Worm (Caenorhabditis elegans): Measurements from ENCODE around the gene C05E4.12.

C05E4.12 gene

ce11 chrV:774875-775359, 13.1 kb upstream of the C05E4.12 start, which contains the start of gene srbc-58:
Gene srbc-58 (plus strand): TSS chrV:774995.
- TF ChIP-seq him-1 (tag; optimal IDR thresholded peaks at IDR 0.05) (no peak), dao-5 (tag; optimal IDR thresholded peaks at IDR 0.05) (no peak), W03F9.2 (tag; optimal IDR thresholded peaks at IDR 0.05) (no peak)

ce11 chrV:774341-774740, 12.6 kb upstream of the C05E4.12 start:
- TF ChIP-seq him-1 (tag; optimal IDR thresholded peaks at IDR 0.05) (no peak), W03F9.2 (tag; optimal IDR thresholded peaks at IDR 0.05) (no peak), dao-5 (tag; optimal IDR thresholded peaks at IDR 0.05) (no peak)

- no peak for TF ChIP-seq dao-5 (tag; optimal IDR thresholded peaks at IDR 0.05)
- TF ChIP-seq W03F9.2 (tag; optimal IDR thresholded peaks at IDR 0.05), result peak; percentile 79
Measured at ce11 chrV:773256-773655, 11.5 kb upstream of the C05E4.12 start, which contains the start of gene sti-1. Gene sti-1 (plus strand): TSS chrV:773518.

DNA sequence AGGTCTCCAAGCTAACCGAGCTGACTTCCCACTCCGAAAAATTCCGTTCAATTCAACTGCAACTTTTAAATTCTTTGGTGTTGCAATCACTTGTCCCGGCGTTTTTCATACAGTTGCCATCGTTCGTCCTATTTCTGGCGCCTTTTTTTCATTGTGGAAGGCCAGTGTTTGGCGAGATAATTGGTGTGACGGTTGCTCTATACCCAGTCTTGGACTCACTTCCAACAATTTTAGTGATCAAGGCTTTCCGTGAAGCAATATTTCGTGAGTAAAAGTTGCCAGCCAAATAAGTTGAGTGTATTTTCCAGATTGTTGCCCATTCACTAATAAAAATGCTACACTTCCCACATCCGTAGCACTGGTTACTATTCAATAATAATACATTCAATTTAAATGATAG, 10.4 kb upstream of the C05E4.12 start:
- no peak for TF ChIP-seq him-1 (tag; optimal IDR thresholded peaks at IDR 0.05)
- no peak for TF ChIP-seq W03F9.2 (tag; optimal IDR thresholded peaks at IDR 0.05)
- TF ChIP-seq dao-5 (tag; optimal IDR thresholded peaks at IDR 0.05), result no peak

DNA sequence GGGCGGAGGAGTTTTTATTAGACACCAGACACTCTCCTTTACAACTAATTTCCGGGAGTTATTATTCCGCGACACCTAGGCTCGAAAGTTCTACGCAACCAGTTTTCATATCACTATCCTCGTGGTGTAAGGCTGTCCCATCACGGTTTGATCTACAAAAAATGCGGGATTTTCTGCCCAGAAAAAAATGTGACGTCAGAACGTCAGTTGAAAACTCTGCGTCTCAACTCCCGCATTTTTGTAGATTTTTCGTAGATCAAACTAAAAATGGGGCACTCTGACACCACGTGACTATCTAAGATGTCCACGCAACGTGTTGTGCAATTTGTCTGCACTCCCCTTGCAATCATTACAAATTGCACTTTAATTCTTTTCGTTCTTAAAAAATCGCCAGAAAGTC, 3.0 kb upstream of the C05E4.12 start, which contains the start of gene str-238:
str-238 (plus strand) TSS at position 301 of the 400 bp plus-strand sequence.
- TF ChIP-seq dao-5 (tag; optimal IDR thresholded peaks at IDR 0.05) (no peak), him-1 (tag; optimal IDR thresholded peaks at IDR 0.05) (no peak), W03F9.2 (tag; optimal IDR thresholded peaks at IDR 0.05) (no peak)

- TF ChIP-seq him-1 (tag; optimal IDR thresholded peaks at IDR 0.05), result no peak
Measured at ce11 chrV:762340-762739, 558 bp upstream of the C05E4.12 start, which contains the start of gene srp-2. Gene srp-2 (plus strand): TSS chrV:762640.

ce11 chrV:761235-761634, 547 bp downstream of the C05E4.12 start, which contains the start of gene C05E4.15:
Gene C05E4.15 (minus strand): TSS chrV:761335.
- TF ChIP-seq W03F9.2 (tag; optimal IDR thresholded peaks at IDR 0.05) (no peak), him-1 (tag; optimal IDR thresholded peaks at IDR 0.05) (no peak), dao-5 (tag; optimal IDR thresholded peaks at IDR 0.05) (no peak)

- no peak for TF ChIP-seq dao-5 (tag; optimal IDR thresholded peaks at IDR 0.05)
- TF ChIP-seq him-1 (tag; optimal IDR thresholded peaks at IDR 0.05), result no peak
- TF ChIP-seq W03F9.2 (tag; optimal IDR thresholded peaks at IDR 0.05), result no peak
Measured at ce11 chrV:756169-756568, 5.6 kb downstream of the C05E4.12 start, which contains the start of gene str-20. Gene str-20 (plus strand): TSS chrV:756469.

DNA sequence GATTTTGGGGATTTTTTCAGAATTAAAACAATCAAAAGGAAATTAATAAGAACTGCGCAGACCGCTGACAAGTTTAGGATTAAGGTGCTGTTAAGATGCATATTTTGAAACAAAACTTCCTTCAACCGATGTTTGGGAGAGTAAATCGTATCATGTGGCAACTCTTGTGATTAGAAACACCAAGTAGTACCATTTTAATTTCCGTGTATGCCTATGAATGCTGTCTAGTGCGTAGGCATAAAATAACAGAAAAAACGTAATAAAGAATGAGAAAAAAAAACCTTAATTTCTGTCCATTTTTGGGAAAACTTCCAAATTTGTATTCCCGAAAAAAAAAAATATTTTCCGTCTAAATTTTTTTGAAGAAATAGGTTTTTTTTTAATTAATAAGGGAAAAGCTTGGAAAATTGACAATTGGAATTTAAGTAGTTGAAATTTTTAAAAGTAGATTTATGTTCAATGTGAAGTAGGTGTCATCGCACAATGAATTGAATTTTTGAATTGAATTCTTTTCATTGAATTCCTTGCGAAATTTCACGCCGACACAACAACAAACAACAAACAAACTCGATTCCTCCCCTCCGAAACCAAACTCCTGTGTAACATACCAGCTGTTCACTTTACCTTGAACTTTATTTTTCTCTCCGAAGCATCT, 9.0 kb downstream of the C05E4.12 start, which contains the start of the genes str-262 and srp-1:
str-262 (minus strand) TSS at position 101 of the 655 bp plus-strand sequence.
srp-1 (plus strand) TSS at position 605 of the 655 bp plus-strand sequence.
- TF ChIP-seq him-1 (tag; optimal IDR thresholded peaks at IDR 0.05) (no peak), W03F9.2 (tag; optimal IDR thresholded peaks at IDR 0.05) (no peak), dao-5 (tag; optimal IDR thresholded peaks at IDR 0.05) (no peak)

- TF ChIP-seq dao-5 (tag; optimal IDR thresholded peaks at IDR 0.05) (no peak), W03F9.2 (tag; optimal IDR thresholded peaks at IDR 0.05) (no peak), him-1 (tag; optimal IDR thresholded peaks at IDR 0.05) (no peak)
Measured at ce11 chrV:748044-748443, 13.7 kb downstream of the C05E4.12 start, which contains the start of gene sri-4. Gene sri-4 (plus strand): TSS chrV:748344.

- no peak for TF ChIP-seq W03F9.2 (tag; optimal IDR thresholded peaks at IDR 0.05)
- TF ChIP-seq dao-5 (tag; optimal IDR thresholded peaks at IDR 0.05), result no peak
- no peak for TF ChIP-seq him-1 (tag; optimal IDR thresholded peaks at IDR 0.05)
Measured at ce11 chrV:743348-743747, 18.4 kb downstream of the C05E4.12 start, which contains the start of gene str-134. Gene str-134 (plus strand): TSS chrV:743648.

ce11 chrV:741820-742219, 20.0 kb downstream of the C05E4.12 start, which contains the start of gene C05E4.7:
Gene C05E4.7 (plus strand): TSS chrV:742120.
- no peak for TF ChIP-seq him-1 (tag; optimal IDR thresholded peaks at IDR 0.05)
- no peak for TF ChIP-seq dao-5 (tag; optimal IDR thresholded peaks at IDR 0.05)
- TF ChIP-seq W03F9.2 (tag; optimal IDR thresholded peaks at IDR 0.05), result no peak

- TF ChIP-seq him-1 (tag; optimal IDR thresholded peaks at IDR 0.05), result no peak
- no peak for TF ChIP-seq W03F9.2 (tag; optimal IDR thresholded peaks at IDR 0.05)
- no peak for TF ChIP-seq dao-5 (tag; optimal IDR thresholded peaks at IDR 0.05)
Measured at ce11 chrV:738770-739169, 23.0 kb downstream of the C05E4.12 start, which contains the start of gene srj-24. Gene srj-24 (minus strand): TSS chrV:738870.

DNA sequence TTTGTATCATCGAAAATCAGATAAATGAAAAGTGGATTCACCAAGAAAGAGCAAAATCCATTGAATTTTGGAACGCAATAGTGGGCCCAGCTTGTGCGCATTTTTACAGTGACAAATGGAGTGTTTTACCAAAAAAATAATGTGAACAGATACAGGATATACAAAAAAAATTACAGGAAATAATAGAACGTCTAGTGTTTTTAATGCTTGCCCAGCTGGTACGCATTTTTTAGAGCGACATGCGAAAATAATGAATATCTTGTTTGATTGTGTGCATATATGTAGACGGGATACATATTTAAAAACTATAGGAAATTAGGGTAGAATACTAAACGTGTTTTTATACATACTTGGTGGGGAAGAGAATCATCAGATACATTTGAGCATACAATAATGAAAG, 25.6 kb downstream of the C05E4.12 start, which contains the start of gene srj-25:
srj-25 (minus strand) TSS at position 101 of the 400 bp plus-strand sequence.
- no peak for TF ChIP-seq dao-5 (tag; optimal IDR thresholded peaks at IDR 0.05)

Measured in whole organism, L4/young adult.